Fruit fly (Drosophila melanogaster): ENCODE data around the gene CG2120.
A peak's percentile ranks its signal among the peaks of the same experiment; 100 is the strongest.

The CG2120 gene

DNA sequence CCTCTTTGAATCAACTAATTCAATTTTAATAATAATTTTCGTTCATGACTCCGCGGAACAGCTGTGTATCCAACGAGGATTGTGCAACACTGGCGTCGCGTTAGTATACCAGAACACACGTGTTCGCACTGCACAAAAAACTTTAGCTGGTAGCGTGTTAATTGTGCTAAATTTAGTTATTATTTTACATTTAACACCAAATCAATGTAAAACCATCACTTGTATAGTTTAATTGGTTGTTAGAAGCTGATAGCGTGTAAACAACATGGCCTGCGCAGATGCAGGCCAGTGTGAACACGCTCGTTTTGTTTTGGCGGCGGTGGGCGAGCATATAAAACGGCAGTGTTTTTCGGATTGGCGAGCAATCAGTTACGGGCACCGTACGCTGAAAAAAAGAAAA lies 21.7 kb downstream of the CG2120 start, which contains the start of the genes Traf6 and GIIIspla2:
Gene Traf6 (minus strand): TSS at position 93 of the 400 bp plus-strand sequence.
Gene GIIIspla2 (plus strand): TSS at position 335 of the 400 bp plus-strand sequence.
- TF ChIP-seq CG33017 (tag; optimal IDR thresholded peaks at IDR 0.05) (peak; percentile 76), tj (GFP tag; optimal IDR thresholded peaks at IDR 0.05) (peak; percentile 71), CG1620 (GFP tag; optimal IDR thresholded peaks at IDR 0.05) (peak; percentile 87), bab1 (GFP tag; optimal IDR thresholded peaks at IDR 0.05) (peak; percentile 78), cnc (optimal IDR thresholded peaks at IDR 0.05) (no peak), Crg-1 (GFP tag; optimal IDR thresholded peaks at IDR 0.05) (peak; percentile 68), pad (GFP tag; optimal IDR thresholded peaks at IDR 0.05) (peak; percentile 81), Hr96 (GFP tag; optimal IDR thresholded peaks at IDR 0.05) (no peak), Clk (GFP tag; optimal IDR thresholded peaks at IDR 0.05) (peak; percentile 54), toe (GFP tag; optimal IDR thresholded peaks at IDR 0.05) (peak; percentile 73), CG12768 (GFP tag; optimal IDR thresholded peaks at IDR 0.05) (peak; percentile 66), CG7101 (tag; optimal IDR thresholded peaks at IDR 0.05) (peak; percentile 90), CG5204 (GFP tag; optimal IDR thresholded peaks at IDR 0.05) (peak; percentile 76), CG14711 (tag; optimal IDR thresholded peaks at IDR 0.05) (peak; percentile 80), ovo (GFP tag; optimal IDR thresholded peaks at IDR 0.05) (peak; percentile 81), cic (GFP tag; optimal IDR thresholded peaks at IDR 0.05) (peak; percentile 51), CG11617 (GFP tag; optimal IDR thresholded peaks at IDR 0.05) (peak; percentile 87), kay (GFP tag; ENCODE audit: borderline replicate concordance) (no peak), Mnt (GFP tag; optimal IDR thresholded peaks at IDR 0.05) (peak; percentile 92), CG7045 (GFP tag; optimal IDR thresholded peaks at IDR 0.05) (peak; percentile 74)

DNA sequence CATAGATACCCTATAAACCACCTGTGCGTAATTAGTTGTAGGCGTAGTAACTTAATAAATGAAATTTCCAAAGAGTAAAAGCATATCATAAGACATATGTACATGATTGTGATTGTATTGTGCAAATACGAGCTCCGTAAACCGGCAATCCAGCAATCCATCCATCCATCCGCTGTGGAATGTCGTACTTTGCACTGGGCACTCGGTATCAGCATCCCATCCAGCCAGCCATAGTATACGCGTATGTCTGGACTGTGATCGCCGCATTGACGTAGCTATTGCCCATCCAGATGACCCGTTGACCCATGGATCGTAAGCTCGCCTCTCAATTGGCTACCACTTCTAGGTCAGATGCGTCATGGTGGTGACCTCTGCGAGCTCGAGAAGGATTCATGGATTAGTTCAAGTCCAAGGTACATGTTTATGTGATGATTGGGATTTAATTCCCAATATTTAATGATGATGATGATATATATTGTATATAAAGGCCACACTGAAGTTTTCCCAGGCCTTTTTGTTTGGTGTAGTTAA lies 23.4 kb downstream of the CG2120 start:
- TF ChIP-seq CG7045 (GFP tag; optimal IDR thresholded peaks at IDR 0.05), result no peak
- TF ChIP-seq CG1620 (GFP tag; optimal IDR thresholded peaks at IDR 0.05), result no peak

DNA sequence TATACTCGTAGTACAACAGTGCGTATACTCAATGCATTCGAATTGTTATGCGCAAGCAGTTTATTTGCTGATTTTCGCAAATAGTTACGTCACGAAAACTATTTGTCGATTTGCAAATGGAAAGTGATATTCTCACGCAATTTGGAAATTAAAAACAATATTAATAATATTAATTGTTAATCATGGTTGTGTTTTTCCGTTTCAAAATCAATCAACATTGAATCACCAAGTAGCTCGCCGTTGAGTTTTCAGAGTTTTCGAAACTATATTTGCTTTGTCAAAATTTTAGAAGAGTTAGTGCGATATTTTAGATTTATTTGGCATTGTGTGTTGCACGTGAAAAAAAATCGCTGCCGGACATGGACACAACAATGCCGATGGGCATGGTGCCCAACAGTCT lies 24.1 kb downstream of the CG2120 start, which contains the start of gene CG15337:
Gene CG15337 (plus strand): TSS at position 301 of the 400 bp plus-strand sequence.
- TF ChIP-seq bab1 (GFP tag; optimal IDR thresholded peaks at IDR 0.05) (no peak), cic (GFP tag; optimal IDR thresholded peaks at IDR 0.05) (no peak), tj (GFP tag; optimal IDR thresholded peaks at IDR 0.05) (no peak)

DNA sequence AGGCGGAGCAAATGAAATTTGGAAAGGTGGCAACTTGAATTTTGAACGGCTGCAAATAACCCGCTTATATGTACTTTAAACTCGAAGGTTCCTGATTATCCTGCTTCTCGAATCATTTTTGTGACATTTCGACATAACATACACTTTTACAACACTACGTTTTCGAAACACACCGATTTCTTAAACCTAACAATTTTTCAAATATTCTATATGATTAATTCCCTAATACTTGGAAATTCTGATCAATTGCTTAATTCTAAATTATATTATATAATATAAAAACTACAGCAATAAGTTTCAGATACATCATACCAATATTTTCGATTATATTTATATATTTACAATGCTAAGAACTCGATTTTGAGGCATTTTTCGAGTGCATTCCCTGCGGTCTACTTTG lies 27.1 kb downstream of the CG2120 start, which contains the start of gene CG10761:
Gene CG10761 (minus strand): TSS at position 101 of the 400 bp plus-strand sequence.
- TF ChIP-seq CG7045 (GFP tag; optimal IDR thresholded peaks at IDR 0.05), result no peak
- no peak for TF ChIP-seq tj (GFP tag; optimal IDR thresholded peaks at IDR 0.05)
- no peak for TF ChIP-seq pad (GFP tag; optimal IDR thresholded peaks at IDR 0.05)
- TF ChIP-seq CG14711 (tag; optimal IDR thresholded peaks at IDR 0.05), result no peak
- no peak for TF ChIP-seq toe (GFP tag; optimal IDR thresholded peaks at IDR 0.05)
- no peak for TF ChIP-seq CG1620 (GFP tag; optimal IDR thresholded peaks at IDR 0.05)
- TF ChIP-seq Crg-1 (GFP tag; optimal IDR thresholded peaks at IDR 0.05), result no peak
- TF ChIP-seq cnc (optimal IDR thresholded peaks at IDR 0.05), result no peak
- TF ChIP-seq kay (GFP tag; ENCODE audit: borderline replicate concordance), result no peak
- TF ChIP-seq CG12768 (GFP tag; optimal IDR thresholded peaks at IDR 0.05), result no peak
- no peak for TF ChIP-seq CG11617 (GFP tag; optimal IDR thresholded peaks at IDR 0.05)
- no peak for TF ChIP-seq CG5204 (GFP tag; optimal IDR thresholded peaks at IDR 0.05)
- no peak for TF ChIP-seq CG7101 (tag; optimal IDR thresholded peaks at IDR 0.05)
- TF ChIP-seq bab1 (GFP tag; optimal IDR thresholded peaks at IDR 0.05), result no peak
- no peak for TF ChIP-seq cic (GFP tag; optimal IDR thresholded peaks at IDR 0.05)
- no peak for TF ChIP-seq Mnt (GFP tag; optimal IDR thresholded peaks at IDR 0.05)

DNA sequence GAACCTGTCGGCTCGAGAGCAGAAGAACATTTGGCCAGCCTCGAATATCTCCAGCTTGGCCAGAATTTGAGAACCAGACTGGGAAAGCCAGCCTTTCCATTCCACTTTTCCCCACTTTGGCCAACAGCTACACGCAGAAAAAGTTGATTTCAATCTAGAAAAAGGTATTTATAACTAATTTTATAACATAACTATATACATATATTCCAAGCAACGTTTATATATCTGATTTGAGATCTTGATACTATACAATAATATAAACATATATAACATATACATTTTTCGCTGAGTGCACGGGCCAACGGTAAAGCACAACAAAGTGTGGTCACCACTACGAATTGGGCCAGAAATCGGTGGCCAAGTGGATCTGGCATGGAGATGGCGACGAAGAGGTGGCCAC lies 27.8 kb downstream of the CG2120 start:
- TF ChIP-seq cic (GFP tag; optimal IDR thresholded peaks at IDR 0.05), result no peak
- TF ChIP-seq Crg-1 (GFP tag; optimal IDR thresholded peaks at IDR 0.05), result no peak
- no peak for TF ChIP-seq kay (GFP tag; ENCODE audit: borderline replicate concordance)
- no peak for TF ChIP-seq bab1 (GFP tag; optimal IDR thresholded peaks at IDR 0.05)
- no peak for TF ChIP-seq toe (GFP tag; optimal IDR thresholded peaks at IDR 0.05)
- no peak for TF ChIP-seq CG1620 (GFP tag; optimal IDR thresholded peaks at IDR 0.05)
- no peak for TF ChIP-seq CG33017 (tag; optimal IDR thresholded peaks at IDR 0.05)
- no peak for TF ChIP-seq CG14711 (tag; optimal IDR thresholded peaks at IDR 0.05)
- TF ChIP-seq CG5204 (GFP tag; optimal IDR thresholded peaks at IDR 0.05), result no peak
- TF ChIP-seq Mnt (GFP tag; optimal IDR thresholded peaks at IDR 0.05), result no peak
- TF ChIP-seq ovo (GFP tag; optimal IDR thresholded peaks at IDR 0.05), result no peak
- no peak for TF ChIP-seq pad (GFP tag; optimal IDR thresholded peaks at IDR 0.05)

DNA sequence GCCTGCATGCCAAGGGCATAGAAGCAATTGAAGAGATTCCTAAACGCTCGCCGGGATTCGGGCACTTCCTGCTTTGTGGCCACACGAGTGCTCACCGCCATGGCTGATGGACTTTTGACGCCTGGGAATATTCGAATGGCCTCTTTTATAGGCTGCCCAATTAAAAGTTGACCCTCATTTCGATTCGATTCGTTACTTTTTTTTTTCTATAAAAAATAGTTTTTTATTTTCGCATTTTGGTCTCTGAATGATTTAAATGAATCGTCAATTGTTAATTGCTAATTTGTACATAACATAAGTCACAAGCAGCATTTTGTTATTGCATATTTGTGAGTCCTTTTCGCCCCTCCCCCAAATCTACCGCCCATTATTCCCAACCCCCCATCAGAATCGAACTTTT lies 30.0 kb downstream of the CG2120 start, which contains the start of gene Or7a:
Gene Or7a (minus strand): TSS at position 101 of the 400 bp plus-strand sequence.
- no peak for TF ChIP-seq CG12768 (GFP tag; optimal IDR thresholded peaks at IDR 0.05)
- TF ChIP-seq CG1620 (GFP tag; optimal IDR thresholded peaks at IDR 0.05), result no peak
- TF ChIP-seq Mnt (GFP tag; optimal IDR thresholded peaks at IDR 0.05), result no peak
- TF ChIP-seq Crg-1 (GFP tag; optimal IDR thresholded peaks at IDR 0.05), result no peak
- TF ChIP-seq pad (GFP tag; optimal IDR thresholded peaks at IDR 0.05), result no peak
- no peak for TF ChIP-seq Hr96 (GFP tag; optimal IDR thresholded peaks at IDR 0.05)
- no peak for TF ChIP-seq cic (GFP tag; optimal IDR thresholded peaks at IDR 0.05)
- TF ChIP-seq ovo (GFP tag; optimal IDR thresholded peaks at IDR 0.05), result no peak
- TF ChIP-seq toe (GFP tag; optimal IDR thresholded peaks at IDR 0.05), result no peak
- no peak for TF ChIP-seq CG14711 (tag; optimal IDR thresholded peaks at IDR 0.05)
- no peak for TF ChIP-seq bab1 (GFP tag; optimal IDR thresholded peaks at IDR 0.05)

DNA sequence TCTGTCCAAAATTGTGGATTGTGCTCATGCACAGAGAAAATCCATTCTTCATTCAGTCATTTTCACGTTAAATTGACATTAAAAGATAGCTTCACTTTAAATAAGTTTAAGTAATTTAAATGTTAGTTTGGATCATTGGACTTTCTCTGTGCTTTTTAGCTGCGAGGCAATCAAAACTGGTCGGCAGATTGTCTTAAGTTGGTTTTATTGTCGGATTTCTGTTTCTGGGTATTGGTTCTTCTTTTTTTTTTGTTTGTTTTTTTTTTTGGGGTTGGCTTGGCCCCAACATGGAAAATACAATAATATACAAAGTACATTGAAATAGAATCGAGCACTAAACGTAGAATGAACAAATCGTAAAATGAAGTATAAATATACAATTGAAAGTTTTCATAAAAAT lies 34.5 kb downstream of the CG2120 start, which contains the start of gene CG2278:
Gene CG2278 (minus strand): TSS at position 101 of the 400 bp plus-strand sequence.
- TF ChIP-seq kay (GFP tag; ENCODE audit: borderline replicate concordance) (no peak), pad (GFP tag; optimal IDR thresholded peaks at IDR 0.05) (no peak), bab1 (GFP tag; optimal IDR thresholded peaks at IDR 0.05) (no peak), CG11617 (GFP tag; optimal IDR thresholded peaks at IDR 0.05) (no peak), toe (GFP tag; optimal IDR thresholded peaks at IDR 0.05) (no peak), Crg-1 (GFP tag; optimal IDR thresholded peaks at IDR 0.05) (no peak), CG14711 (tag; optimal IDR thresholded peaks at IDR 0.05) (no peak), cnc (optimal IDR thresholded peaks at IDR 0.05) (no peak), CG12768 (GFP tag; optimal IDR thresholded peaks at IDR 0.05) (no peak), Mnt (GFP tag; optimal IDR thresholded peaks at IDR 0.05) (no peak)

Measured in whole organism, adult.